Worm (Caenorhabditis elegans): Measurements from ENCODE around the gene gck-2.

- TF ChIP-seq ama-1 (optimal IDR thresholded peaks at IDR 0.05) (no peak), rbr-2 (tag; optimal IDR thresholded peaks at IDR 0.05) (no peak), egl-27 (tag; optimal IDR thresholded peaks at IDR 0.05) (no peak), mep-1 (tag; optimal IDR thresholded peaks at IDR 0.05) (no peak), unc-62 (GFP tag; optimal IDR thresholded peaks at IDR 0.05 in 1 of 2) (no peak), unc-62 (tag; optimal IDR thresholded peaks at IDR 0.05) (no peak), skn-1 (tag; optimal IDR thresholded peaks at IDR 0.05) (no peak), zag-1 (tag; optimal IDR thresholded peaks at IDR 0.05) (no peak), egl-43 (GFP tag; IDR thresholded peaks at IDR 0.05) (no peak)
Measured at ce11 chrV:6787906-6788430, 4.5 kb downstream of the gck-2 start, which contains the start of gene ZC404.2.
